Worm (Caenorhabditis elegans): ENCODE results near the gene R10D12.8.

DNA sequence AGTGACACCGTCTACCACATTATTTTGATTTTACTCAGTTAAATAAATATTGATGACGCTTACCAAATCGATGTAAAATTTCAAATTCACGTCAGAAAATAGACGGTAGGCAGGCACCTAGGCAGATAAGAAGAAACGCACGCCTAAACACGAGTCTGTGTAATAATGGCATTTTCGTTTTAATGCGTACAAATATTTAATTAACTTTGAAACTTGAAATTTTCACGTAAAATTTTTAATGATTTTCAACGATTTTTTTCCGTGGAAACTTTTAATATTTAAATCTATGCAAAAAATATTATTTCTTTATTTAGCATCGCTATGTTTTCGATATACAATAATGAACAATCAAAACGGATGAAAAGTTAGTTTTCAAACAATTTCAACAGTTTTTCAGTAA lies 21.9 kb downstream of the R10D12.8 start, which contains the start of gene C06B3.16:
- no peak for TF ChIP-seq dao-5 (tag; optimal IDR thresholded peaks at IDR 0.05)
- TF ChIP-seq him-1 (tag; optimal IDR thresholded peaks at IDR 0.05): no peak
- no peak for TF ChIP-seq W03F9.2 (tag; optimal IDR thresholded peaks at IDR 0.05)
